Worm (Caenorhabditis elegans) whole organism, young adult: ENCODE measurements around the gene irld-65.

Source experiments
- B0261.1 ChIP-seq: sonication (generic microtip); optimal IDR thresholded peaks from 2 replicates; lab custom pipeline; 2016; ENCODE audit warnings: mild to moderate bottlenecking, missing genetic modification characterization, moderate library complexity, missing compliant biosample characterization
- B0336.3 ChIP-seq: fragments of 200-800 bp; sonication (Bioruptor generic); IDR thresholded peaks from 2 replicates; pipeline ENCODE4 v1.3.6; 2022; ENCODE audit warnings: missing genetic modification characterization, missing compliant biosample characterization
- F37B4.10 ChIP-seq: fragments of 200-800 bp; sonication (Bioruptor generic); IDR thresholded peaks from 2 replicates; pipeline ENCODE4 v1.3.6; 2022; ENCODE audit warnings: missing genetic modification characterization, missing compliant biosample characterization
- F39B2.1 ChIP-seq: fragments of 200-800 bp; sonication (Bioruptor generic); IDR thresholded peaks from 2 replicates; pipeline ENCODE4 v1.3.6; 2022; ENCODE audit warnings: missing genetic modification reagents, missing genetic modification characterization, missing compliant biosample characterization
- F52B5.7 ChIP-seq: sonication (generic microtip); optimal IDR thresholded peaks from 2 replicates; lab custom pipeline; 2016; ENCODE audit warnings: mild to moderate bottlenecking, missing genetic modification characterization, missing compliant biosample characterization
- F57A8.1 ChIP-seq: fragments of 200-800 bp; sonication (Bioruptor generic); optimal IDR thresholded peaks from 2 replicates; lab custom pipeline; 2018; ENCODE audit warnings: mild to moderate bottlenecking, missing genetic modification characterization, moderate library complexity, missing compliant biosample characterization
- F57C9.4 ChIP-seq: sonication (generic microtip); optimal IDR thresholded peaks from 2 replicates; lab custom pipeline; 2017; ENCODE audit warnings: mild to moderate bottlenecking, missing genetic modification characterization, missing compliant biosample characterization
- K12H6.12 ChIP-seq: fragments of 200-800 bp; sonication (Bioruptor generic); optimal IDR thresholded peaks from 2 replicates; lab custom pipeline; 2018; ENCODE audit warnings: mild to moderate bottlenecking, missing genetic modification characterization, missing compliant biosample characterization
- Y56A3A.18 ChIP-seq: fragments of 200-800 bp; sonication (Bioruptor generic); IDR thresholded peaks from 2 replicates; pipeline ENCODE4 v1.3.6; 2022; ENCODE audit warnings: missing genetic modification reagents, missing genetic modification characterization, missing compliant biosample characterization
- Y95B8A.8 ChIP-seq: fragments of 200-800 bp; sonication (Bioruptor generic); IDR thresholded peaks from 2 replicates; pipeline ENCODE4 v1.3.6; 2022; ENCODE audit warnings: missing genetic modification reagents, missing genetic modification characterization, missing compliant biosample characterization
- ZK185.1 ChIP-seq: sonication (generic microtip); optimal IDR thresholded peaks from 2 replicates; lab custom pipeline; 2016; ENCODE audit warnings: mild to moderate bottlenecking, missing genetic modification characterization, missing compliant biosample characterization; ENCODE audit not compliant: poor library complexity, severe bottlenecking
- akir-1 ChIP-seq: fragments of 200-800 bp; sonication (Bioruptor generic); optimal IDR thresholded peaks from 2 replicates; lab custom pipeline; 2018; ENCODE audit warnings: mild to moderate bottlenecking, missing genetic modification characterization, moderate library complexity, missing compliant biosample characterization
- athp-1 ChIP-seq: sonication (generic microtip); optimal IDR thresholded peaks from 2 replicates; lab custom pipeline; 2017; ENCODE audit warnings: mild to moderate bottlenecking, missing genetic modification characterization, missing compliant biosample characterization
- attf-3 ChIP-seq: fragments of 200-800 bp; sonication (Bioruptor generic); conservative IDR thresholded peaks from 2 replicates; pipeline ENCODE4 v1.3.6; 2022; ENCODE audit warnings: missing genetic modification reagents, missing genetic modification characterization, missing compliant biosample characterization
- bed-1 ChIP-seq: fragments of 200-800 bp; sonication (Bioruptor generic); IDR thresholded peaks from 2 replicates; pipeline ENCODE4 v1.3.6; 2022; ENCODE audit warnings: missing genetic modification reagents, missing genetic modification characterization, missing compliant biosample characterization
- ccch-3 ChIP-seq: fragments of 200-800 bp; sonication (Bioruptor generic); optimal IDR thresholded peaks from 2 replicates; lab custom pipeline; 2018; ENCODE audit warnings: mild to moderate bottlenecking, missing genetic modification characterization, missing compliant biosample characterization
- ceh-100 ChIP-seq: fragments of 200-800 bp; sonication (Bioruptor generic); IDR thresholded peaks from 2 replicates; pipeline ENCODE4 v1.3.6; 2022; ENCODE audit warnings: missing genetic modification reagents, missing genetic modification characterization, missing compliant biosample characterization
- ceh-79 ChIP-seq: sonication (generic microtip); optimal IDR thresholded peaks from 2 replicates; lab custom pipeline; 2017; ENCODE audit warnings: mild to moderate bottlenecking, missing genetic modification characterization, missing compliant biosample characterization
- chd-7 ChIP-seq: sonication (generic microtip); optimal IDR thresholded peaks from 2 replicates; lab custom pipeline; 2016; ENCODE audit warnings: mild to moderate bottlenecking, missing genetic modification characterization, moderate library complexity, missing compliant biosample characterization
- dox-1 ChIP-seq: fragments of 200-800 bp; sonication (Bioruptor generic); IDR thresholded peaks from 2 replicates; pipeline ENCODE4 v1.3.6; 2022; ENCODE audit warnings: missing genetic modification reagents, missing genetic modification characterization, missing compliant biosample characterization
- dpff-1 ChIP-seq: sonication (generic microtip); optimal IDR thresholded peaks from 2 replicates; lab custom pipeline; 2017; ENCODE audit warnings: mild to moderate bottlenecking, missing genetic modification characterization, missing compliant biosample characterization
- dpl-1 ChIP-seq: fragments of 150-350 bp; optimal IDR thresholded peaks from 2 replicates; lab custom pipeline; 2014; ENCODE audit warnings: missing biosample characterization, missing genetic modification reagents, missing genetic modification characterization
- ets-4 ChIP-seq: fragments of 200-800 bp; sonication (Bioruptor generic); optimal IDR thresholded peaks from 2 replicates; lab custom pipeline; 2018; ENCODE audit warnings: mild to moderate bottlenecking, missing genetic modification characterization, missing compliant biosample characterization
- fkh-3 ChIP-seq: sonication (generic microtip); optimal IDR thresholded peaks from 2 replicates; lab custom pipeline; 2016; ENCODE audit warnings: mild to moderate bottlenecking, missing genetic modification characterization, missing compliant biosample characterization
- gei-17 ChIP-seq: fragments of 200-800 bp; sonication (Bioruptor generic); optimal IDR thresholded peaks from 2 replicates; lab custom pipeline; 2018; ENCODE audit warnings: mild to moderate bottlenecking, missing genetic modification characterization, missing compliant biosample characterization
- hmg-1.2 ChIP-seq: fragments of 200-800 bp; sonication (Bioruptor generic); IDR thresholded peaks from 2 replicates; pipeline ENCODE4 v1.3.6; 2022; ENCODE audit warnings: missing genetic modification reagents, missing genetic modification characterization, missing compliant biosample characterization
- hmg-20 ChIP-seq: fragments of 200-800 bp; sonication (Bioruptor generic); IDR thresholded peaks from 2 replicates; pipeline ENCODE4 v1.3.6; 2022; ENCODE audit warnings: missing genetic modification reagents, missing genetic modification characterization, missing compliant biosample characterization
- hsf-1 ChIP-seq: fragments of 200-800 bp; sonication (Bioruptor generic); IDR thresholded peaks from 2 replicates; pipeline ENCODE4 v1.3.6; 2022; ENCODE audit warnings: missing genetic modification reagents, missing genetic modification characterization, missing compliant biosample characterization
- let-526 ChIP-seq: fragments of 200-800 bp; sonication (Bioruptor generic); IDR thresholded peaks from 2 replicates; pipeline ENCODE4 v1.3.6; 2022; ENCODE audit warnings: missing genetic modification reagents, missing genetic modification characterization, missing compliant biosample characterization
- lin-54 ChIP-seq: fragments of 200-800 bp; sonication (Bioruptor generic); optimal IDR thresholded peaks from 2 replicates; lab custom pipeline; 2018; ENCODE audit warnings: mild to moderate bottlenecking, missing genetic modification characterization, missing compliant biosample characterization
- madf-3 ChIP-seq: fragments of 200-800 bp; sonication (Bioruptor generic); IDR thresholded peaks from 2 replicates; pipeline ENCODE4 v1.3.6; 2022; ENCODE audit warnings: missing genetic modification reagents, missing genetic modification characterization, missing compliant biosample characterization
- madf-6 ChIP-seq: fragments of 200-800 bp; sonication (Bioruptor generic); IDR thresholded peaks from 2 replicates; pipeline ENCODE4 v1.3.6; 2022; ENCODE audit warnings: missing genetic modification reagents, missing genetic modification characterization, missing compliant biosample characterization
- nfya-2 ChIP-seq: fragments of 200-800 bp; sonication (Bioruptor generic); IDR thresholded peaks from 2 replicates; pipeline ENCODE4 v1.3.6; 2022; ENCODE audit warnings: missing genetic modification reagents, missing genetic modification characterization, missing compliant biosample characterization
- nfyb-1 ChIP-seq: fragments of 200-800 bp; sonication (Bioruptor generic); IDR thresholded peaks from 2 replicates; pipeline ENCODE4 v1.3.6; 2022; ENCODE audit warnings: missing genetic modification reagents, missing genetic modification characterization, missing compliant biosample characterization
- nhr-27 ChIP-seq: fragments of 200-800 bp; sonication (Bioruptor generic); optimal IDR thresholded peaks from 2 replicates; lab custom pipeline; 2018; ENCODE audit warnings: mild to moderate bottlenecking, missing genetic modification characterization, moderate library complexity, missing compliant biosample characterization
- nhr-80 ChIP-seq: sonication (generic microtip); optimal IDR thresholded peaks from 2 replicates; lab custom pipeline; 2016; ENCODE audit warnings: missing genetic modification characterization, missing compliant biosample characterization
- pha-4 ChIP-seq: fragments of 150-350 bp; sonication (generic microtip); optimal IDR thresholded peaks from 2 replicates; lab custom pipeline; 2014; ENCODE audit warnings: missing biosample characterization, missing genetic modification reagents, missing genetic modification characterization
- rcor-1 ChIP-seq: fragments of 200-800 bp; sonication (Bioruptor generic); IDR thresholded peaks from 2 replicates; pipeline ENCODE4 v1.3.6; 2022; ENCODE audit warnings: missing genetic modification reagents, missing genetic modification characterization, missing compliant biosample characterization
- repo-1 ChIP-seq: sonication (generic microtip); optimal IDR thresholded peaks from 2 replicates; lab custom pipeline; 2017; ENCODE audit warnings: mild to moderate bottlenecking, missing genetic modification characterization, missing compliant biosample characterization
- sea-2 ChIP-seq: fragments of 200-800 bp; sonication (Bioruptor generic); IDR thresholded peaks from 2 replicates; pipeline ENCODE4 v1.3.6; 2022; ENCODE audit warnings: missing genetic modification characterization, missing compliant biosample characterization
- sptf-2 ChIP-seq: fragments of 200-800 bp; sonication (Bioruptor generic); optimal IDR thresholded peaks from 2 replicates; lab custom pipeline; 2018; ENCODE audit warnings: mild to moderate bottlenecking, missing genetic modification characterization, missing compliant biosample characterization
- tbp1 ChIP-seq: fragments of 200-800 bp; sonication (Bioruptor generic); optimal IDR thresholded peaks from 2 replicates; lab custom pipeline; 2018; ENCODE audit warnings: mild to moderate bottlenecking, missing genetic modification characterization, missing compliant biosample characterization
- tlf-1 ChIP-seq: fragments of 200-800 bp; sonication (Bioruptor generic); optimal IDR thresholded peaks from 2 replicates; lab custom pipeline; 2018; ENCODE audit warnings: mild to moderate bottlenecking, missing genetic modification characterization, missing compliant biosample characterization
- xnd-1 ChIP-seq: sonication (generic microtip); optimal IDR thresholded peaks from 2 replicates; lab custom pipeline; 2016; ENCODE audit warnings: missing genotype, missing genetic modification reagents, missing genetic modification characterization, missing compliant biosample characterization
- zfh-2 ChIP-seq: fragments of 200-800 bp; sonication (Bioruptor generic); conservative IDR thresholded peaks from 2 replicates; pipeline ENCODE4 v1.3.6; 2022; ENCODE audit warnings: missing genetic modification reagents, missing genetic modification characterization, missing compliant biosample characterization
- ztf-18 ChIP-seq: sonication (generic microtip); optimal IDR thresholded peaks from 2 replicates; lab custom pipeline; 2016; ENCODE audit warnings: missing genotype, mild to moderate bottlenecking, missing genetic modification characterization, missing compliant biosample characterization
- ztf-22 ChIP-seq: fragments of 200-800 bp; sonication (Bioruptor generic); optimal IDR thresholded peaks from 2 replicates; lab custom pipeline; 2018; ENCODE audit warnings: mild to moderate bottlenecking, missing genetic modification characterization, moderate library complexity, missing compliant biosample characterization
- ztf-26 ChIP-seq: sonication (generic microtip); optimal IDR thresholded peaks from 2 replicates; lab custom pipeline; 2017; ENCODE audit warnings: missing genetic modification characterization, missing compliant biosample characterization
- ztf-6 ChIP-seq: fragments of 200-800 bp; sonication (Bioruptor generic); IDR thresholded peaks from 2 replicates; pipeline ENCODE4 v1.3.6; 2022; ENCODE audit warnings: missing genetic modification reagents, missing genetic modification characterization, missing compliant biosample characterization

Gene irld-65

DNA sequence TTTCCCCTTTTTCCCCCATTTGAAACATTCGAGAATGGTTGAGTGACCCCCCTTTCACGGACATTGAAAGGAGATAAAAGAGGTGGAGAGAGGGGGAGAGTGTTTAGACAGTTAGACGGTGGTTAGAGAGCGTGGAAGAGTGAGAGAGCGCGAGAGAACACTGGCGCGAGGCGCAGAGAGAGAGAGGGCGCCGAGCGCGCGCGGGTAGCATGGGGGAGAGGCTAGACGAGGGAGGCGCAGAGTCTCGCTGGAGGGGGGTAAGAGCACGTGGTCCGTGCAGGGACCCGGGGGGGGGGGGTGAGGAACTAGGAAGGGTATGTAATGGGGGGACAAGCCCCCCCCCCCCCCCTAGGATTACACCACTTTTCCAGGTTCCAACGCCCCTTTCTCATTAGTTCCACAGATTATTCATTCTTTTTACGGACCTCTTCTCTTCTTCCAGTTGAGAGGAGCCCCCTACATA, 36.2 kb upstream of the irld-65 start (continued):
- peak; percentile 93 for TF ChIP-seq K12H6.12 (tag; lab: Kevin White, UChicago)
- peak; percentile 43 for TF ChIP-seq ets-4 (GFP tag; lab: Kevin White, UChicago)
- TF ChIP-seq hsf-1 (GFP tag; lab: Robert Waterston, UW), result peak; percentile 83
- peak; percentile 99 for TF ChIP-seq hmg-1.2 (GFP tag; lab: Robert Waterston, UW)
- peak; percentile 47; the same call in 1 of the 2 replicates for TF ChIP-seq madf-6 (GFP tag; lab: Robert Waterston, UW)
- TF ChIP-seq B0261.1, result peak; percentile 24
- TF ChIP-seq ceh-79 (tag; lab: Kevin White, UChicago), result peak; percentile 35
- peak; percentile 91 for TF ChIP-seq repo-1 (tag; lab: Kevin White, UChicago)
- TF ChIP-seq tlf-1, result peak; percentile 75
- TF ChIP-seq let-526 (GFP tag; lab: Robert Waterston, UW), result peak; percentile 92
- peak; percentile 65 for TF ChIP-seq tbp1 (GFP tag; lab: Kevin White, UChicago)
- peak; percentile 85 for TF ChIP-seq gei-17 (GFP tag; lab: Kevin White, UChicago)
- TF ChIP-seq B0336.3 (GFP tag; lab: Robert Waterston, UW), result peak; percentile 97
- peak; percentile 23 for TF ChIP-seq nhr-80 (tag; lab: Kevin White, UChicago)
- TF ChIP-seq rcor-1 (GFP tag; lab: Robert Waterston, UW), result peak; percentile 62; the same call in 1 of the 2 replicates
- no peak for TF ChIP-seq fkh-3 (tag; lab: Kevin White, UChicago)
- peak; percentile 97 for TF ChIP-seq nfyb-1 (GFP tag; lab: Robert Waterston, UW)
- peak; percentile 99 for TF ChIP-seq chd-7 (tag; lab: Kevin White, UChicago)
- TF ChIP-seq ztf-18, result no peak
- peak; percentile 94 for TF ChIP-seq ztf-22 (GFP tag; lab: Kevin White, UChicago)
- no peak for TF ChIP-seq F57A8.1 (GFP tag; lab: Kevin White, UChicago)
- TF ChIP-seq ZK185.1 (tag; lab: Kevin White, UChicago), result peak; percentile 68
- peak; percentile 1 for TF ChIP-seq dpl-1
- peak; percentile 70 for TF ChIP-seq lin-54 (GFP tag; lab: Kevin White, UChicago)
- TF ChIP-seq ztf-6 (GFP tag; lab: Robert Waterston, UW), result peak; percentile 58; the same call in 1 of the 2 replicates
- peak; percentile 73 for TF ChIP-seq F57C9.4 (tag; lab: Kevin White, UChicago)
- peak; percentile 88 for TF ChIP-seq pha-4 (tag; lab: Kevin White, UChicago)
- no peak for TF ChIP-seq xnd-1 (tag; lab: Kevin White, UChicago)
- peak; percentile 91 for TF ChIP-seq dox-1 (GFP tag; lab: Robert Waterston, UW)
- peak; percentile 79; the same call in 1 of the 2 replicates for TF ChIP-seq sea-2 (GFP tag; lab: Robert Waterston, UW)
- TF ChIP-seq nfya-2 (GFP tag; lab: Robert Waterston, UW), result no peak
- TF ChIP-seq athp-1 (tag; lab: Kevin White, UChicago), result peak; percentile 82
- TF ChIP-seq zfh-2, result peak; percentile 100
- 0 out of 2 replicates have a peak, but pooled peaks have one; percentile 27 for TF ChIP-seq F37B4.10 (GFP tag; lab: Robert Waterston, UW)
- peak; percentile 81 for TF ChIP-seq F52B5.7 (tag; lab: Kevin White, UChicago)
- peak; percentile 83; the same call in 1 of the 2 replicates for TF ChIP-seq madf-3 (GFP tag; lab: Robert Waterston, UW)
- TF ChIP-seq akir-1 (GFP tag; lab: Kevin White, UChicago), result peak; percentile 73
- TF ChIP-seq bed-1, result no peak
- TF ChIP-seq Y56A3A.18 (GFP tag; lab: Robert Waterston, UW), result peak; percentile 44; the same call in 1 of the 2 replicates
- no peak for TF ChIP-seq F39B2.1 (GFP tag; lab: Robert Waterston, UW)
- peak; percentile 97 for TF ChIP-seq ztf-26 (tag; lab: Kevin White, UChicago)
- TF ChIP-seq ceh-100 (GFP tag; lab: Robert Waterston, UW), result peak; percentile 86
- peak; percentile 85 for TF ChIP-seq Y95B8A.8 (GFP tag; lab: Robert Waterston, UW)
- peak; percentile 54; the same call in 1 of the 2 replicates for TF ChIP-seq hmg-20 (GFP tag; lab: Robert Waterston, UW)
- peak; percentile 87 for TF ChIP-seq dpff-1 (tag; lab: Kevin White, UChicago)
- peak; percentile 4 for TF ChIP-seq sptf-2 (GFP tag; lab: Kevin White, UChicago)
- 0 out of 2 replicates have a peak, but pooled peaks have one; percentile 30 for TF ChIP-seq attf-3 (GFP tag; lab: Robert Waterston, UW)
- TF ChIP-seq ccch-3, result no peak
- no peak for TF ChIP-seq nhr-27 (tag; lab: Kevin White, UChicago)
